Fruit fly (Drosophila melanogaster) Kc167 (cell line): ENCODE results near the gene CG42869.

Experiments used
- Sin3A ChIP-seq: fragments of >200 bp; optimal IDR thresholded peaks from 2 replicates; lab custom pipeline; 2018; ENCODE audit warnings: missing external identifiers
- h ChIP-seq: fragments of >200 bp; optimal IDR thresholded peaks from 3 replicates; lab custom pipeline; 2018; ENCODE audit warnings: missing external identifiers
- insv ChIP-seq: fragments of >200 bp; optimal IDR thresholded peaks from 3 replicates; lab custom pipeline; 2018; ENCODE audit warnings: missing external identifiers
- ttk ChIP-seq: sonication (Bioruptor generic); optimal IDR thresholded peaks from 2 replicates; lab custom pipeline; 2017; ENCODE audit warnings: missing external identifiers

DNA sequence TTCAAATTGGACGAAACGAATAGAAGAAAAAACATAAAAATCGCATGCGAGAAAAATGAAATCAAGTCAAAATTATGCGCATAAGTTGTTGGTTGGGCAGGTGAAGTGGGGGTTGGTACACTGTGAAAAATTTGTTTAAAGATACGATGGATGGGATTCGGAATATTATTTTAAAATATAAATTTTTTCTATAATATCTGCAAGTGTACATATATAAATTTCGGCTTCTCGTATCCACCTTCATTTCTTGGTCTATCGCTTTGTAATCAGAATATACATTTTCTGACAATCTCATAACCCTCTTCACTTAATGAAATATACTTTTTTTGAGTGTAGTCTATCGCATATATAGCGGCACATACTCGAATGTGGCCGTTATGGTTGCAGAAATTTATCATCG is 33.3 kb downstream of the CG42869 start:
- no peak for TF ChIP-seq h (lab: Kevin White, UChicago)
- TF ChIP-seq ttk (lab: Kevin White, UChicago), result no peak
- TF ChIP-seq insv (lab: Kevin White, UChicago), result no peak
- no peak for TF ChIP-seq Sin3A
